Fruit fly (Drosophila melanogaster) Kc167 (cell line): Measurements from ENCODE around the gene Cyp6v1.
"Not testable (repeated sequence)": the region's sequence is repeated elsewhere in the genome, so short reads cannot be mapped to it uniquely, and the experiment has no call there.

Source experiments
- Myc ChIP-seq: fragments of >200 bp; optimal IDR thresholded peaks from 2 replicates; lab custom pipeline; 2017; ENCODE audit warnings: missing external identifiers
- Sin3A ChIP-seq: fragments of >200 bp; optimal IDR thresholded peaks from 2 replicates; lab custom pipeline; 2018; ENCODE audit warnings: missing external identifiers
- h ChIP-seq: fragments of >200 bp; optimal IDR thresholded peaks from 3 replicates; lab custom pipeline; 2018; ENCODE audit warnings: missing external identifiers
- insv ChIP-seq: fragments of >200 bp; optimal IDR thresholded peaks from 3 replicates; lab custom pipeline; 2018; ENCODE audit warnings: missing external identifiers
- psq ChIP-seq: fragments of >200 bp; optimal IDR thresholded peaks from 2 replicates; lab custom pipeline; 2017; ENCODE audit warnings: missing external identifiers
- ttk ChIP-seq: sonication (Bioruptor generic); optimal IDR thresholded peaks from 2 replicates; lab custom pipeline; 2017; ENCODE audit warnings: missing external identifiers

Cyp6v1 gene

DNA sequence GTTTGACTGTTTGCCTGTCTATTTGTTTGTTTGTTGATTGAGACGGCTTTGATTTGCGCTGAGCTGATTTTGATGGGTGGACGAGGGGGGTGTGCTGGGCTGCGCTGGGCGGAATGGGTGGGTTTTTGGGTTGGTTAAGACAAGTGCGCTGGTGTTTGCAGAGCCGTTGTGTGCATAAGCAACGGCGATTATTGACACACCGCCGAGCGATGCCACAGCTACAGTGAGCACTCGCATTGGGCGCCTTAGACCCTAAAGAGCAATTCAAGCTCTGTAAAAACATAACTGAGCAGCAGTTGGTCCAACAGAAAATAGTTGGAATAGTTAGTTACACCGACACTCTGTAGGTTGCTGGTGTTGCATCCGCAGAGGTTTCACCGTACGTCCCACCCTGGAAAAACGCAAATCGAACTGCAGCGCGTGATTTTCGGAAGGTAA is 1.9 kb upstream of the Cyp6v1 start:
- no peak for TF ChIP-seq insv (lab: Kevin White, UChicago)
- TF ChIP-seq ttk (lab: Kevin White, UChicago), result no peak
- TF ChIP-seq h (lab: Kevin White, UChicago), result no peak

DNA sequence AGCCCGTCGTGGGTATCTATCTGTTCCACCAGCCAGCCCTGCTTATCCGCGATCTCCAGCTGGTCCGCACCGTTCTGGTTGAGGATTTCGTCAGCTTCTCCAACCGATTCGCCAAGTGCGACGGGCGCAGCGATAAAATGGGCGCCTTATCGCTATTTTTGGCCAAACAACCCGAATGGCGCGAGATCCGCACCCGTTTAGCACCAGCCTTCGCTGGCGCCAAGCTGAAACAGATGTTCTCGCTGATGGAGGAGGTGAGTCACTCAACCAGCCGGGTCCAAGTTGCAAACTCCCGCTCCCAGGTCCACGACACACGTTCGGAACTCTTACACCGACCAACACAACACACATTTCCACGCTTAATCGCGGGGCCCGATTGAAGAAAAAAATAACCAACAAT is 1.7 kb downstream of the Cyp6v1 start:
- TF ChIP-seq h (lab: Kevin White, UChicago), result no peak
- TF ChIP-seq ttk (lab: Kevin White, UChicago), result no peak
- TF ChIP-seq insv (lab: Kevin White, UChicago), result no peak
- no peak for TF ChIP-seq psq (lab: Kevin White, UChicago)
- no peak for TF ChIP-seq Myc (lab: Kevin White, UChicago)
- TF ChIP-seq Sin3A (lab: Kevin White, UChicago), result no peak

DNA sequence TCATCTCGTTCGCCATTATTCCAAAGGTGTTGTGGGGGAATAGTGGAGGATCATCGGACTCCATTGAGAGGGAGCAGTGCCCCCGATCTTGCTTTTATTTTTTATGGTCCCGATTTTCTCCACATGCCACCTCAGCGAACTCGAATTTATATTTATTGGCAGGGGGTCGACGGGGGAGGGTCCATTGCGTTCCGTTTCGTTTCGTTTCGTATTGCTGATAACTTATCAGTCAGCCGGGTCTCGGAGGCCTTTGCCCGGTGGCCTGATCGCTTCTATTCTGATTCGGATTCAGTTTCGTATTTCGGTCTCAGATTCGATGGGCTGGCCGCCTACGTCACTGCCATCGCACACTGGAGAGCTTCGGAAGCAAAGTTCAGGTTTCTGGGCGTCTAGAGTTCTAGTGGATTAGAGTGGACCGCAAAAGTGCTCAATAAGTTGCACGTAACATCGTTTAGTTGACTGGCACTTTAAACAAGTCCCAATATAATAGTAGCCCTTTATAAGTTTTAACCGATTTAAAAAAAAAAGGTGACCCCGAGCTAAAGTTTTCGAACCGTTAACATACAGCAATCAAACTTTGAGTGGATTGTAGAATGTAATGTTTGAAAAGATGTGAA is 4.8 kb downstream of the Cyp6v1 start, which contains the start of gene CG1835:
Gene CG1835 (plus strand): TSS at position 306 of the 617 bp plus-strand sequence.
- TF ChIP-seq h (lab: Kevin White, UChicago), result no peak
- no peak for TF ChIP-seq Myc (lab: Kevin White, UChicago)
- no peak for TF ChIP-seq insv (lab: Kevin White, UChicago)
- no peak for TF ChIP-seq Sin3A (lab: Kevin White, UChicago)
- no peak for TF ChIP-seq psq (lab: Kevin White, UChicago)
- TF ChIP-seq ttk (lab: Kevin White, UChicago), result no peak

DNA sequence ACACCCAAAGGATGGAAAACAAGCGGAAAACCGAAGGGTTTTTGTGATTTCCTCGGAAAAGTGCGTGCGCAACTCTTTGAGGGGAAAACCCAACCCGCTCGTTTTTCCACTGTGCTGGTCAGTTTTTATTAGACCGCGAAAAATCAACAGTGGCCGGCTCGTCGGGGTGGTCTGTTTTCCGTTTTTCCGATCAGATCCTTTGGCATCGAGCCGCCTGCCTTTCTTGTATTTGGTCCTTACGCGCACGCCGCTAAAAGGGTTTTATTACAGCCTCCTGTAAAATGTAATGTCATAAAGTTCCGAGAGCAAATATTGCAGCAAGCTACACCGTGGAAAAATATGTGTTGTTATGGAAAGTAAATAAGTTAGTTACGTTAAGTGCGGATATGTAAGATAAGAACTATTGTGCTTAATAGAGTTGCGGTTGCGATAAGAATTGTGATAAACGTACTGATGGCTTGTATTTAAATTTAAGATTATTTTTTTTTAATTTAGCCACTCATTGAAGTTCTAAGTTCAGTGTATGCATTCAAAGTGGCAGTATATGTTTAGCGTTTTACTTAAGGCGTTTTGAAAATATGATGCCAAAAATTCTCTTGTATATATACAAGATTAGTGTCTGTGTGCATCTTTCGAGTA is 6.1 kb downstream of the Cyp6v1 start:
- TF ChIP-seq ttk (lab: Kevin White, UChicago) (no peak), insv (lab: Kevin White, UChicago) (no peak), Myc (lab: Kevin White, UChicago) (no peak), Sin3A (lab: Kevin White, UChicago) (no peak), psq (lab: Kevin White, UChicago) (no peak), h (lab: Kevin White, UChicago) (no peak)

DNA sequence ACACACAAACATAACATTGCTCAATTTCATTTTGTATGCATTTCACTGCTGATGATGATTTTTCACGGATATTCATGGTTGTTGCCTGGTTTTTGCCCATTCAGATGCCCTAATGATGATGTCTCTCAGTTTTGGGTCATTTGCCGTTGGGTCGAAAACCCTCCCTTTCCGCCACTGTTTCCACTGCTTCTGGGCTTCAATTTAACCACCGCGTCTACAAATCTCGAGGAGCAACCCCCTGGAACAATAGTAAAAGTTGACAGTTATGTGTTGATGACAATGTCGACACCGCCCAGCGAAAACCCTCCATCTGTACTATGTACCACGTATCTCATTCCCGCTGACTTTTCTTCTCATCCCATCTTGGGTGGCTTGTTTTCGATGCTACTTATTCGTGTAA is 9.4 kb downstream of the Cyp6v1 start:
- TF ChIP-seq h (lab: Kevin White, UChicago) (no peak), insv (lab: Kevin White, UChicago) (no peak), Myc (lab: Kevin White, UChicago) (no peak), ttk (lab: Kevin White, UChicago) (no peak), psq (lab: Kevin White, UChicago) (no peak), Sin3A (lab: Kevin White, UChicago) (no peak)

DNA sequence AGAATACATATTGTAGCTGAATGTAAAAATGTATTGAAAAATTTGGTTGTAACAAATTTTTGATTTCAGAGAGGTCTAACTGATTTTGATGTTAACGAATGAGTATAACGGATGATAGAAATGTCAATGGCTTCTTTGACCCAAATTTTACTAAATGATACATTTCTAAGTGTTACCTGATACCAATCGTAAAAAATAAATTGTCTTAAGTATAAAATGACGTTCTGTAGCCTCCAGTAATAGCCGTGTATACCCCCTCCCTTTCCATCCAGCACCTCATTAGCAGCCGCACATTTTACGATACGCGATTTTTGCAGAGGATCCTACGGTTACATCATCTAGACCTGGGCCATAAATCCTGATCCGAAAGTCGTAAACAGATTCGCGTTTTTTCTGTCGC is 20.0 kb downstream of the Cyp6v1 start, which contains the start of gene hydra:
Gene hydra (minus strand): TSS at position 101 of the 400 bp plus-strand sequence.
- not testable (repeated sequence) for TF ChIP-seq ttk, h, insv (lab: Kevin White, UChicago)

DNA sequence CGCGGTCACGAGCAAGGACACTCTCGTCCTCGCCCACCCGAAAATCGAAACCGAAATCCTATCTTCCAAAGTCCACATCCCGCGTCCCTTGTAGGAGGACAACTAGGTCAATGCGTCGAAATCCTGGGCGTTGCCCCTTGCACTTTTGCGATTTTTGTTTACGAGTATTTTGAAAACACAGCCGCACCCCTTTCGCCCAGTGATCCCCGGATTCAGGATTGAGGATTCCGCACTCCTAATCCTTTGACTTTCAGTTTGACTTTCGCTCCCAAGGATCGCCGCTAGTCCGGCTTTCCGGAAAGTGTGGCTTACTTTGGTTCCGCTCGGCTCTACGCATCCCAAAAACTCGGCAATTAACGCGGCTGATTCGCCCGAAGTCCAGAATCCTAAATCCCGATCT is 23.5 kb downstream of the Cyp6v1 start:
- TF ChIP-seq psq (lab: Kevin White, UChicago), result no peak
- TF ChIP-seq Myc (lab: Kevin White, UChicago), result no peak
- no peak for TF ChIP-seq Sin3A (lab: Kevin White, UChicago)
- no peak for TF ChIP-seq h (lab: Kevin White, UChicago)
- TF ChIP-seq ttk (lab: Kevin White, UChicago), result no peak
- no peak for TF ChIP-seq insv (lab: Kevin White, UChicago)

DNA sequence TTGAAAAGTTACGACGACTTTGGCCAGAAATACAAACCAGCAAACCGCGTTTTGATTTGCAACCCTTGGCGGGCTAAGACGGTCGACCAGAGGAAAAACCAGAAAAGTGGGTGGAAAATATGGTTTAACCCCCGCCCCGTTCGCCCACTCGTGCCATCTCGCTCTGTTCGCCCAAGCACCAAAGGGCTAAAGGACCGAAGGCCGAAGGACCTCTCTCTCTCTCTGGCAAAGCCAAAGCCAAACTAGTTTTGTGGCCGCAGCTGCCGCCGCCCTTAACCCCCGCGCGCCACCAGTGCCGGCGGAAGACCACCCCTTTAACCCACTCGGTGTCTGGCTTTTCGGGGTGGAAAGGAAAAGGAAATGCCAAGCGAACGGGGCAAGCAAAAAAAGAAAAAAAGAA is 30.3 kb downstream of the Cyp6v1 start:
- TF ChIP-seq Sin3A (lab: Kevin White, UChicago) (no peak), psq (lab: Kevin White, UChicago) (no peak), h (lab: Kevin White, UChicago) (no peak), ttk (lab: Kevin White, UChicago) (no peak), insv (lab: Kevin White, UChicago) (no peak), Myc (lab: Kevin White, UChicago) (no peak)

dm6 chrX:20689504-20689903 is 32.6 kb downstream of the Cyp6v1 start:
- no peak for TF ChIP-seq ttk (lab: Kevin White, UChicago)

DNA sequence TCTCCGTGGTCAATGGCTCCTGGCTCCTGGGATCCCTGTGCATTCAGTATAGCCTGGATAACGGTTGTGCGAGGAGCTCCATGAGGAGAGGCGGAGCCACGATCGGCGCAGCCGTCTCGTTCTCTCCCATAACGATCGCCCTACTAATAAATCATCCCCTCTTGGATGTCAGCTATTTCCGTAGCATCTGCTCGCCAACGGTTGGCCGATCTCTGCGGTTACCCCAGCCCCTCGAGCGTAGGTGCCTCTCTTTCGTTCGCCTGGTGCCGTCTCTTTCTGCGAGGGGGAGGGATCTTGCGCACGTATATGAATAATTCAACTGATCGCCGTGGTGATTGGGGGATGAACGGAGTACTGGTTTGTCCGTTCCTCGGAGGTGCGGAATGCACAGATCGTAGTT is 33.5 kb downstream of the Cyp6v1 start, which contains the start of gene run:
Gene run (plus strand): TSS at position 217 of the 400 bp plus-strand sequence.
- TF ChIP-seq ttk (lab: Kevin White, UChicago) (no peak), psq (lab: Kevin White, UChicago) (no peak), Myc (lab: Kevin White, UChicago) (no peak), h (lab: Kevin White, UChicago) (no peak), insv (lab: Kevin White, UChicago) (no peak), Sin3A (lab: Kevin White, UChicago) (no peak)

dm6 chrX:20691213-20691612 is 34.3 kb downstream of the Cyp6v1 start:
- TF ChIP-seq ttk (lab: Kevin White, UChicago) (no peak), psq (lab: Kevin White, UChicago) (no peak), Sin3A (lab: Kevin White, UChicago) (no peak), Myc (lab: Kevin White, UChicago) (no peak), h (lab: Kevin White, UChicago) (no peak), insv (lab: Kevin White, UChicago) (no peak)
